Worm (Caenorhabditis elegans): ENCODE results near the gene col-93.

col-93 gene

ce11 chrIII:11007552-11008272, 22.3 kb upstream of the col-93 start, which contains the start of the genes fipr-17 and Y48A6B.3:
Gene fipr-17 (minus strand): TSS chrIII:11007602.
Gene Y48A6B.3 (plus strand): TSS chrIII:11008222.
- TF ChIP-seq cnd-1 (tag; optimal IDR thresholded peaks at IDR 0.05) (no peak), lin-13 (tag; optimal IDR thresholded peaks at IDR 0.05) (peak; percentile 71), lsy-2 (tag; optimal IDR thresholded peaks at IDR 0.05) (peak; percentile 84), unc-62 (GFP tag; optimal IDR thresholded peaks at IDR 0.05) (peak; percentile 6), elt-1 (tag; optimal IDR thresholded peaks at IDR 0.05; ENCODE audit: borderline replicate concordance, insufficient read depth) (no peak), snpc-4 (tag; optimal IDR thresholded peaks at IDR 0.05) (no peak), nhr-76 (tag; optimal IDR thresholded peaks at IDR 0.05) (no peak), nhr-28 (tag; optimal IDR thresholded peaks at IDR 0.05) (no peak), pha-4 (tag; optimal IDR thresholded peaks at IDR 0.05) (peak; percentile 64), mab-5 (tag; optimal IDR thresholded peaks at IDR 0.05) (no peak), flh-1 (GFP tag; optimal IDR thresholded peaks at IDR 0.05) (no peak), ces-1 (GFP tag; optimal IDR thresholded peaks at IDR 0.05) (peak; percentile 87), blmp-1 (tag; optimal IDR thresholded peaks at IDR 0.05) (peak; percentile 36), drap-1 (GFP tag; optimal IDR thresholded peaks at IDR 0.05) (no peak), hlh-1 (tag; optimal IDR thresholded peaks at IDR 0.05) (peak; percentile 3), mep-1 (tag; optimal IDR thresholded peaks at IDR 0.05) (peak; percentile 91), sptf-1 (tag; optimal IDR thresholded peaks at IDR 0.05) (peak; percentile 47), mls-2 (tag; optimal IDR thresholded peaks at IDR 0.05) (no peak), unc-120 (tag; optimal IDR thresholded peaks at IDR 0.05; ENCODE audit: poor library complexity, severe bottlenecking) (no peak), tbx-8 (GFP tag; optimal IDR thresholded peaks at IDR 0.05) (no peak), zip-8 (tag; optimal IDR thresholded peaks at IDR 0.05) (no peak), ceh-39 (tag; optimal IDR thresholded peaks at IDR 0.05) (peak; percentile 85), nhr-237 (tag; optimal IDR thresholded peaks at IDR 0.05) (peak; percentile 91)

- no peak for TF ChIP-seq blmp-1 (tag; optimal IDR thresholded peaks at IDR 0.05)
- TF ChIP-seq ces-1 (GFP tag; optimal IDR thresholded peaks at IDR 0.05), result no peak
- TF ChIP-seq sem-2 (GFP tag; optimal IDR thresholded peaks at IDR 0.05), result no peak
- TF ChIP-seq hlh-1 (tag; optimal IDR thresholded peaks at IDR 0.05), result no peak
- TF ChIP-seq nhr-12 (tag; optimal IDR thresholded peaks at IDR 0.05), result no peak
- TF ChIP-seq M03D4.4 (tag; optimal IDR thresholded peaks at IDR 0.05), result no peak
- TF ChIP-seq mab-5 (tag; optimal IDR thresholded peaks at IDR 0.05), result no peak
- no peak for TF ChIP-seq nhr-28 (tag; optimal IDR thresholded peaks at IDR 0.05)
- no peak for TF ChIP-seq zip-8 (tag; optimal IDR thresholded peaks at IDR 0.05)
- TF ChIP-seq nhr-237 (tag; optimal IDR thresholded peaks at IDR 0.05), result no peak
- TF ChIP-seq ceh-83 (GFP tag; optimal IDR thresholded peaks at IDR 0.05), result no peak
- no peak for TF ChIP-seq pha-4 (tag; optimal IDR thresholded peaks at IDR 0.05)
- TF ChIP-seq unc-39 (tag; optimal IDR thresholded peaks at IDR 0.05), result no peak
- no peak for TF ChIP-seq drap-1 (GFP tag; optimal IDR thresholded peaks at IDR 0.05)
Measured at ce11 chrIII:11002808-11003207, 17.4 kb upstream of the col-93 start.

- TF ChIP-seq nhr-28 (tag; optimal IDR thresholded peaks at IDR 0.05) (no peak), zip-8 (tag; optimal IDR thresholded peaks at IDR 0.05) (no peak), mep-1 (tag; optimal IDR thresholded peaks at IDR 0.05) (no peak), ceh-43 (GFP tag; optimal IDR thresholded peaks at IDR 0.05) (no peak), snpc-4 (tag; optimal IDR thresholded peaks at IDR 0.05) (no peak)
Measured at ce11 chrIII:10995156-10995555, 9.7 kb upstream of the col-93 start, which contains the start of gene dmsr-5. Gene dmsr-5 (minus strand): TSS chrIII:10995256.

ce11 chrIII:10994085-10994484, 8.7 kb upstream of the col-93 start:
- TF ChIP-seq mls-2 (tag; optimal IDR thresholded peaks at IDR 0.05) (no peak), zip-8 (tag; optimal IDR thresholded peaks at IDR 0.05) (peak; percentile 91)

ce11 chrIII:10989491-10990032, 4.2 kb upstream of the col-93 start:
- peak; percentile 93 for TF ChIP-seq lin-32 (GFP tag; optimal IDR thresholded peaks at IDR 0.05)
- peak; percentile 77 for TF ChIP-seq flh-1 (GFP tag; optimal IDR thresholded peaks at IDR 0.05)
- peak; percentile 25 for TF ChIP-seq nhr-28 (tag; optimal IDR thresholded peaks at IDR 0.05)
- peak; percentile 84 for TF ChIP-seq hlh-1 (tag; optimal IDR thresholded peaks at IDR 0.05)
- TF ChIP-seq nhr-76 (tag; optimal IDR thresholded peaks at IDR 0.05), result peak; percentile 47
- peak; percentile 99 for TF ChIP-seq ham-2 (GFP tag; optimal IDR thresholded peaks at IDR 0.05)
- TF ChIP-seq ceh-39 (tag; optimal IDR thresholded peaks at IDR 0.05), result peak; percentile 57
- TF ChIP-seq pha-4 (tag; optimal IDR thresholded peaks at IDR 0.05), result peak; percentile 94
- TF ChIP-seq sptf-1 (tag; optimal IDR thresholded peaks at IDR 0.05), result peak; percentile 98
- no peak for TF ChIP-seq snpc-4 (tag; optimal IDR thresholded peaks at IDR 0.05)
- TF ChIP-seq elt-1 (tag; optimal IDR thresholded peaks at IDR 0.05; ENCODE audit: borderline replicate concordance, insufficient read depth), result peak; percentile 4
- peak; percentile 16 for TF ChIP-seq nhr-12 (tag; optimal IDR thresholded peaks at IDR 0.05)
- TF ChIP-seq elt-3 (tag; optimal IDR thresholded peaks at IDR 0.05), result peak; percentile 86
- peak; percentile 91 for TF ChIP-seq mep-1 (tag; optimal IDR thresholded peaks at IDR 0.05)
- peak; percentile 89 for TF ChIP-seq lin-13 (tag; optimal IDR thresholded peaks at IDR 0.05)
- TF ChIP-seq zip-8 (tag; optimal IDR thresholded peaks at IDR 0.05), result no peak
- peak; percentile 89 for TF ChIP-seq unc-62 (GFP tag; optimal IDR thresholded peaks at IDR 0.05)
- TF ChIP-seq ceh-43 (GFP tag; optimal IDR thresholded peaks at IDR 0.05), result peak; percentile 90
- peak; percentile 95 for TF ChIP-seq ceh-83 (GFP tag; optimal IDR thresholded peaks at IDR 0.05)
- peak; percentile 93 for TF ChIP-seq cnd-1 (tag; optimal IDR thresholded peaks at IDR 0.05)
- peak; percentile 90 for TF ChIP-seq mab-5 (tag; optimal IDR thresholded peaks at IDR 0.05)
- TF ChIP-seq unc-120 (tag; optimal IDR thresholded peaks at IDR 0.05; ENCODE audit: poor library complexity, severe bottlenecking), result peak; percentile 99
- TF ChIP-seq tbx-8 (GFP tag; optimal IDR thresholded peaks at IDR 0.05), result peak; percentile 95
- peak; percentile 78 for TF ChIP-seq lsy-2 (tag; optimal IDR thresholded peaks at IDR 0.05)
- peak; percentile 98 for TF ChIP-seq mls-2 (tag; optimal IDR thresholded peaks at IDR 0.05)
- peak; percentile 95 for TF ChIP-seq ces-1 (GFP tag; optimal IDR thresholded peaks at IDR 0.05)
- TF ChIP-seq drap-1 (GFP tag; optimal IDR thresholded peaks at IDR 0.05), result peak; percentile 99
- TF ChIP-seq nhr-237 (tag; optimal IDR thresholded peaks at IDR 0.05), result peak; percentile 93
- no peak for TF ChIP-seq unc-39 (tag; optimal IDR thresholded peaks at IDR 0.05)
- TF ChIP-seq bed-3 (GFP tag; optimal IDR thresholded peaks at IDR 0.05), result peak; percentile 89
- peak; percentile 79 for TF ChIP-seq ztf-11 (tag; optimal IDR thresholded peaks at IDR 0.05)

All from whole organism, mixed stage, embryonic.